Worm (Caenorhabditis elegans): ENCODE data around the gene nmad-1.

nmad-1 gene

ce11 chrIII:5563680-5564079 is 8.9 kb upstream of the nmad-1 start:
- TF ChIP-seq mep-1 (tag; optimal IDR thresholded peaks at IDR 0.05) (no peak), ham-2 (GFP tag; optimal IDR thresholded peaks at IDR 0.05) (no peak), ceh-43 (GFP tag; optimal IDR thresholded peaks at IDR 0.05) (no peak), lsy-2 (tag; optimal IDR thresholded peaks at IDR 0.05) (no peak), unc-120 (tag; optimal IDR thresholded peaks at IDR 0.05; ENCODE audit: poor library complexity, severe bottlenecking) (peak; percentile 96), cnd-1 (tag; optimal IDR thresholded peaks at IDR 0.05) (no peak), hlh-1 (tag; optimal IDR thresholded peaks at IDR 0.05) (peak; percentile 78), unc-62 (GFP tag; optimal IDR thresholded peaks at IDR 0.05) (peak; percentile 62), nhr-237 (tag; optimal IDR thresholded peaks at IDR 0.05) (peak; percentile 37), ces-1 (GFP tag; optimal IDR thresholded peaks at IDR 0.05) (no peak), nhr-12 (tag; optimal IDR thresholded peaks at IDR 0.05) (no peak), pha-4 (tag; optimal IDR thresholded peaks at IDR 0.05) (no peak), nhr-76 (tag; optimal IDR thresholded peaks at IDR 0.05) (no peak)

- TF ChIP-seq sem-2 (GFP tag; optimal IDR thresholded peaks at IDR 0.05) (no peak), ham-2 (GFP tag; optimal IDR thresholded peaks at IDR 0.05) (no peak), mab-5 (tag; optimal IDR thresholded peaks at IDR 0.05) (no peak), nhr-28 (tag; optimal IDR thresholded peaks at IDR 0.05) (no peak), elt-3 (tag; optimal IDR thresholded peaks at IDR 0.05) (no peak), bed-3 (GFP tag; optimal IDR thresholded peaks at IDR 0.05) (no peak), drap-1 (GFP tag; optimal IDR thresholded peaks at IDR 0.05) (no peak), lsy-2 (tag; optimal IDR thresholded peaks at IDR 0.05) (no peak), blmp-1 (tag; optimal IDR thresholded peaks at IDR 0.05) (no peak), nhr-237 (tag; optimal IDR thresholded peaks at IDR 0.05) (no peak), cnd-1 (tag; optimal IDR thresholded peaks at IDR 0.05) (no peak), ceh-43 (GFP tag; optimal IDR thresholded peaks at IDR 0.05) (no peak), lin-13 (tag; optimal IDR thresholded peaks at IDR 0.05) (no peak), unc-120 (tag; optimal IDR thresholded peaks at IDR 0.05; ENCODE audit: poor library complexity, severe bottlenecking) (no peak), mls-2 (tag; optimal IDR thresholded peaks at IDR 0.05) (no peak)
Observed at ce11 chrIII:5557246-5557819, 2.6 kb upstream of the nmad-1 start, which contains the start of gene rpc-2. TSS of gene rpc-2 (plus strand) at chrIII:5557365.

ce11 chrIII:5553098-5553497 is 1.6 kb downstream of the nmad-1 start:
- peak; percentile 47 for TF ChIP-seq unc-62 (GFP tag; optimal IDR thresholded peaks at IDR 0.05)
- no peak for TF ChIP-seq tbx-8 (GFP tag; optimal IDR thresholded peaks at IDR 0.05)
- no peak for TF ChIP-seq nhr-76 (tag; optimal IDR thresholded peaks at IDR 0.05)
- TF ChIP-seq elt-1 (tag; optimal IDR thresholded peaks at IDR 0.05; ENCODE audit: borderline replicate concordance, insufficient read depth) = peak; percentile 30

ce11 chrIII:5552072-5552667 is 2.6 kb downstream of the nmad-1 start, which contains the start of gene F09F7.6:
TSS of gene F09F7.6 (minus strand) at chrIII:5552135.
- TF ChIP-seq elt-1 (tag; optimal IDR thresholded peaks at IDR 0.05; ENCODE audit: borderline replicate concordance, insufficient read depth) (peak; percentile 84), drap-1 (GFP tag; optimal IDR thresholded peaks at IDR 0.05) (no peak), unc-120 (tag; optimal IDR thresholded peaks at IDR 0.05; ENCODE audit: poor library complexity, severe bottlenecking) (peak; percentile 39)

ce11 chrIII:5550844-5551243 is 3.9 kb downstream of the nmad-1 start:
- no peak for TF ChIP-seq bed-3 (GFP tag; optimal IDR thresholded peaks at IDR 0.05)
- TF ChIP-seq sem-2 (GFP tag; optimal IDR thresholded peaks at IDR 0.05) = no peak
- TF ChIP-seq unc-120 (tag; optimal IDR thresholded peaks at IDR 0.05; ENCODE audit: poor library complexity, severe bottlenecking) = no peak
- TF ChIP-seq lsy-2 (tag; optimal IDR thresholded peaks at IDR 0.05) = no peak
- TF ChIP-seq nhr-237 (tag; optimal IDR thresholded peaks at IDR 0.05) = no peak
- no peak for TF ChIP-seq blmp-1 (tag; optimal IDR thresholded peaks at IDR 0.05)

ce11 chrIII:5550193-5550592 is 4.5 kb downstream of the nmad-1 start:
- TF ChIP-seq zip-8 (tag; optimal IDR thresholded peaks at IDR 0.05) = no peak
- no peak for TF ChIP-seq mab-5 (tag; optimal IDR thresholded peaks at IDR 0.05)
- no peak for TF ChIP-seq hlh-1 (tag; optimal IDR thresholded peaks at IDR 0.05)
- no peak for TF ChIP-seq nhr-76 (tag; optimal IDR thresholded peaks at IDR 0.05)
- TF ChIP-seq sem-2 (GFP tag; optimal IDR thresholded peaks at IDR 0.05) = no peak
- TF ChIP-seq nhr-237 (tag; optimal IDR thresholded peaks at IDR 0.05) = no peak
- no peak for TF ChIP-seq elt-3 (tag; optimal IDR thresholded peaks at IDR 0.05)
- no peak for TF ChIP-seq ham-2 (GFP tag; optimal IDR thresholded peaks at IDR 0.05)
- no peak for TF ChIP-seq cnd-1 (tag; optimal IDR thresholded peaks at IDR 0.05)
- no peak for TF ChIP-seq ceh-43 (GFP tag; optimal IDR thresholded peaks at IDR 0.05)
- no peak for TF ChIP-seq tbx-8 (GFP tag; optimal IDR thresholded peaks at IDR 0.05)
- TF ChIP-seq nhr-28 (tag; optimal IDR thresholded peaks at IDR 0.05) = no peak
- TF ChIP-seq elt-1 (tag; optimal IDR thresholded peaks at IDR 0.05; ENCODE audit: borderline replicate concordance, insufficient read depth) = no peak
- no peak for TF ChIP-seq M03D4.4 (tag; optimal IDR thresholded peaks at IDR 0.05)
- no peak for TF ChIP-seq pha-4 (tag; optimal IDR thresholded peaks at IDR 0.05)
- no peak for TF ChIP-seq lsy-2 (tag; optimal IDR thresholded peaks at IDR 0.05)
- TF ChIP-seq nhr-12 (tag; optimal IDR thresholded peaks at IDR 0.05) = no peak
